Fruit fly (Drosophila melanogaster): ENCODE data around the gene Ald1.

DNA sequence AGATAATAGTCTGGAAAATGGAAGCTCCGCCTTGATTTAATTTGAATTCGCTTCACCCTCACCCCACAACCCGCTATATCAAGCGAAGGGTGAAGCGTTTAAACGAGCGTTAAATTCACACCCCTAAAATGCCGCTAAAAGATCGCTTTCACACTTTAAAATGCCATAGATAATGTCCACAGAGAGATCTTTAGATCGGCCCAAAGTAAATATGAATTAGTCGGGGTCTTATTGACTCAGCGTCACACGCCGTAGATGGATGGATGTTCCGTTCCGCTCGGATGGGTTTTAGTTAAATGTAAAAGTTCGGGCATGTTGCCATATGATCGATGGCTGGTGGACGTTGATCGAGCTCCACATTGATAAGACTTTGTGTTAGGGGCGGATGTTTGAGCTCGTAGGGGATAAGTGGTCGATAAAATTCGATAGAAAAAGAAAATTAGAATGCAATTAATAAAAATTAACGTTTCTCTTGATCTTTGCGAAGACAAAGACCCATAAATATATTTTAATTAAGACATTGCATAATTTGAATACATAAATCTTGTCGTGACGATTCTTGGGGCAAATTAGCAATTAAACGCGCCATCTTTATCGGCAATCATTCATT, 33.3 kb downstream of the Ald1 start:
- TF ChIP-seq insv (optimal IDR thresholded peaks at IDR 0.05), result no peak
- TF ChIP-seq h (optimal IDR thresholded peaks at IDR 0.05), result no peak
